Worm (Caenorhabditis elegans) whole organism, L3 larva: ENCODE measurements around the gene fbxa-83.

Experiments used
- R02D3.7 ChIP-seq: fragments of 150-350 bp; optimal IDR thresholded peaks from 2 replicates; lab custom pipeline; 2014; ENCODE audit warnings: missing biosample characterization, missing genetic modification characterization
- ceh-16 ChIP-seq: sonication (generic microtip); optimal IDR thresholded peaks from 2 replicates; lab custom pipeline; 2017; ENCODE audit warnings: missing biosample characterization, missing genetic modification characterization
- ceh-82 ChIP-seq: fragments of 150-350 bp; optimal IDR thresholded peaks from 2 replicates; lab custom pipeline; 2014; ENCODE audit warnings: missing biosample characterization, missing genetic modification characterization
- ceh-9 ChIP-seq: sonication (generic microtip); optimal IDR thresholded peaks from 2 replicates; lab custom pipeline; 2018; ENCODE audit warnings: missing biosample characterization, missing genetic modification characterization
- daf-12 ChIP-seq: fragments of 150-350 bp; optimal IDR thresholded peaks from 2 replicates; lab custom pipeline; 2014; ENCODE audit warnings: missing biosample characterization, missing genetic modification reagents, missing genetic modification characterization
- egl-27 ChIP-seq: sonication (generic microtip); optimal IDR thresholded peaks from 4 replicates; lab custom pipeline; 2017; ENCODE audit warnings: missing biosample characterization, missing genetic modification reagents, missing genetic modification characterization
- egl-5 ChIP-seq: fragments of 150-350 bp; optimal IDR thresholded peaks from 2 replicates; lab custom pipeline; 2017; ENCODE audit warnings: missing biosample characterization, missing genetic modification reagents, missing genetic modification characterization, inconsistent platforms
- elt-3 ChIP-seq, 3 experiments: fragments of 150-350 bp in 1 of 3; sonication (generic microtip) in 2 of 3; optimal IDR thresholded peaks; 2 replicates in 2 of 3; 4 replicates in 1 of 3; lab custom pipeline; 2014 to 2017; ENCODE audit warnings: missing biosample characterization in 3 of 3, missing genetic modification characterization in 3 of 3
- eor-1 ChIP-seq, 2 experiments: fragments of 150-350 bp; optimal IDR thresholded peaks; 2 replicates each; lab custom pipeline; 2014 to 2018; ENCODE audit warnings: missing biosample characterization in 2 of 2, missing genetic modification characterization in 2 of 2
- fkh-2 ChIP-seq: fragments of 150-350 bp; optimal IDR thresholded peaks from 2 replicates; lab custom pipeline; 2014; ENCODE audit warnings: missing biosample characterization, missing genetic modification reagents, missing genetic modification characterization
- fos-1 ChIP-seq: fragments of 150-350 bp; optimal IDR thresholded peaks from 2 replicates; lab custom pipeline; 2014; ENCODE audit warnings: missing biosample characterization, missing genetic modification characterization
- hmg-11 ChIP-seq: sonication (generic microtip); optimal IDR thresholded peaks from 2 replicates; lab custom pipeline; 2016; ENCODE audit warnings: missing genetic modification characterization, missing compliant biosample characterization
- lin-15B ChIP-seq: fragments of 150-350 bp; optimal IDR thresholded peaks from 2 replicates; lab custom pipeline; 2014; ENCODE audit warnings: missing biosample characterization, missing genetic modification characterization
- lin-39 ChIP-seq: fragments of 150-350 bp; optimal IDR thresholded peaks from 2 replicates; lab custom pipeline; 2018; ENCODE audit warnings: missing biosample characterization, missing genetic modification reagents, missing genetic modification characterization
- mml-1 ChIP-seq: fragments of 150-350 bp; sonication (generic microtip); optimal IDR thresholded peaks from 3 replicates; lab custom pipeline; 2014; ENCODE audit warnings: missing biosample characterization, missing genetic modification characterization
- nfya-1 ChIP-seq: sonication (generic microtip); optimal IDR thresholded peaks from 2 replicates; lab custom pipeline; 2017; ENCODE audit warnings: missing genetic modification characterization, mild to moderate bottlenecking, missing compliant biosample characterization, antibody characterized with exemption, moderate library complexity; ENCODE audit not compliant: insufficient read depth
- nhr-11 ChIP-seq: fragments of 150-350 bp; optimal IDR thresholded peaks from 2 replicates; lab custom pipeline; 2014; ENCODE audit warnings: missing biosample characterization, missing genetic modification characterization
- nhr-12 ChIP-seq: fragments of 150-350 bp; optimal IDR thresholded peaks from 2 replicates; lab custom pipeline; 2014; ENCODE audit warnings: missing biosample characterization, missing genetic modification characterization
- nhr-23 ChIP-seq: fragments of 150-350 bp; optimal IDR thresholded peaks from 2 replicates; lab custom pipeline; 2014; ENCODE audit warnings: missing biosample characterization, missing genetic modification reagents, missing genetic modification characterization
- nhr-67 ChIP-seq: fragments of 150-350 bp; optimal IDR thresholded peaks from 2 replicates; lab custom pipeline; 2014; ENCODE audit warnings: missing biosample characterization, missing genetic modification characterization
- nhr-77 ChIP-seq: fragments of 150-350 bp; optimal IDR thresholded peaks from 2 replicates; lab custom pipeline; 2014; ENCODE audit warnings: missing biosample characterization, missing genetic modification characterization
- pqm-1 ChIP-seq: fragments of 150-350 bp; optimal IDR thresholded peaks from 2 replicates; lab custom pipeline; 2017; ENCODE audit warnings: missing biosample characterization, missing genetic modification characterization, inconsistent platforms
- sea-2 ChIP-seq: fragments of 150-350 bp; sonication (generic microtip); optimal IDR thresholded peaks from 4 replicates; lab custom pipeline; 2014; ENCODE audit warnings: missing biosample characterization, missing genetic modification reagents, missing genetic modification characterization
- skn-1 ChIP-seq: fragments of 150-350 bp; optimal IDR thresholded peaks from 2 replicates; lab custom pipeline; 2014; ENCODE audit warnings: missing biosample characterization, missing genetic modification characterization
- snpc-4 ChIP-seq: fragments of 150-350 bp; optimal IDR thresholded peaks from 2 replicates; lab custom pipeline; 2014; ENCODE audit warnings: missing biosample characterization, missing genetic modification characterization
- unc-62 ChIP-seq: fragments of 150-350 bp; sonication (generic microtip); optimal IDR thresholded peaks from 4 replicates; lab custom pipeline; 2014; ENCODE audit warnings: missing biosample characterization, missing genetic modification reagents, missing genetic modification characterization
- zag-1 ChIP-seq: fragments of 150-350 bp; optimal IDR thresholded peaks from 2 replicates; lab custom pipeline; 2014; ENCODE audit warnings: missing biosample characterization, missing genetic modification characterization
- ztf-11 ChIP-seq: fragments of 150-350 bp; optimal IDR thresholded peaks from 2 replicates; lab custom pipeline; 2014; ENCODE audit warnings: missing biosample characterization, missing genetic modification characterization

Gene fbxa-83

DNA sequence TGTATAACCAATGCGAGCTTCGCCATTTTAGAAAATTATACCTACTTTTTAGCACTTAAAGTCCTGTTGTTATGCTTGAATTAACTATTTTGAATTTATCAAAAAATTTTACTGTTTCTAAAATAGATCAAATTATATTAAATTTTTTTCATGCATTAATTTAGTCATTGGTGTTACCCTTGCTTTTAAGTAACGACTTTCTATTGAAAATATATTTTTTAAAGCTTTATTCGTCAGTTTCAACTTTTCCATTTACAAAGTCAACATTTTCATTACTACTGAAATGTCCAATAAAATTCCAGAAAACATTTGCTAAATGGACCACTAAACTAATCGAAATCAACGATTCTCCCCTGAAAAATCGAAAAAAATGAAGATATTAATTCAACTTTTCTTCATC, 34.6 kb downstream of the fbxa-83 start, which contains the start of gene Y64G10A.7:
Gene Y64G10A.7 (plus strand): TSS at position 301 of the 400 bp plus-strand sequence.
- TF ChIP-seq nhr-67 (tag; lab: Kevin White, UChicago) (no peak), ceh-9 (tag; lab: Kevin White, UChicago) (no peak), fkh-2 (tag; lab: Kevin White, UChicago) (no peak), egl-27 (tag; lab: Kevin White, UChicago) (no peak), sea-2 (GFP tag; lab: Kevin White, UChicago) (no peak), nhr-11 (tag; lab: Kevin White, UChicago) (no peak), pqm-1 (tag; lab: Kevin White, UChicago) (no peak), egl-5 (no peak), nhr-12 (tag; lab: Kevin White, UChicago) (no peak), daf-12 (tag; lab: Kevin White, UChicago) (no peak), eor-1 (tag; optimal IDR thresholded peaks at IDR 0.05; lab: Kevin White, UChicago) (no peak), snpc-4 (tag; lab: Kevin White, UChicago) (no peak), lin-15B (tag; lab: Kevin White, UChicago) (no peak), elt-3 (tag; optimal IDR thresholded peaks at IDR 0.05; lab: Kevin White, UChicago) (no peak), unc-62 (GFP tag; lab: Kevin White, UChicago) (no peak), lin-39 (no peak), ztf-11 (tag; lab: Kevin White, UChicago) (no peak), nhr-77 (no peak), mml-1 (no peak)

DNA sequence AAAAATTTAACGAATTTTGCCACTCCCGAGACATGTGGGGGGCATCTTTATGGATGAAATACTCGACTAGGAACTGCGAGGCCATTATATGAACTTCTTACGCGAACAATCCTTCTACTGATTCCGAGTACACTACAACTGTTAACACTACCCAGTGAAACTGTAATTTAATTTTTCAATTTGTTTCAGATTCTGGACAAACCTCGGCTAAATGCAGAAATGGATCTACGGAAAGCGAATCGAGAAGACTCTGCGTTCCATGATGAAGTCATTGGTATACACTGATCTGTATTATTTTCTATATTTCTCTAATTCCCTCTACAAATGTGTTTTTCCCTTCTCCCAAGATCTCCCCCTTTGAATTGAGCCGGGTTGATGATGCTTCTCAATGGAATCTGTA, 41.3 kb downstream of the fbxa-83 start:
- TF ChIP-seq ceh-16, result no peak

- TF ChIP-seq egl-27 (tag; lab: Kevin White, UChicago), result no peak
- peak; percentile 80 for TF ChIP-seq nfya-1
- TF ChIP-seq fos-1 (tag; lab: Kevin White, UChicago), result no peak
- TF ChIP-seq, all 47 proteins: peak for 1
Observed at ce11 chrIV:14276773-14277388, 49.3 kb downstream of the fbxa-83 start.

- no peak for TF ChIP-seq fkh-2 (tag; lab: Kevin White, UChicago)
- TF ChIP-seq R02D3.7, result no peak
- TF ChIP-seq nfya-1, result no peak
- TF ChIP-seq ceh-82 (tag; lab: Kevin White, UChicago), result no peak
- TF ChIP-seq zag-1 (tag; lab: Kevin White, UChicago), result no peak
- TF ChIP-seq nhr-67 (tag; lab: Kevin White, UChicago), result no peak
- no peak for TF ChIP-seq hmg-11 (tag; lab: Kevin White, UChicago)
- TF ChIP-seq nhr-23, result no peak
- TF ChIP-seq skn-1 (tag; lab: Kevin White, UChicago), result no peak
- no peak for TF ChIP-seq egl-5
Observed at ce11 chrIV:14276160-14276559, 50.0 kb downstream of the fbxa-83 start, which contains the start of gene ilcr-1. ilcr-1 (plus strand) TSS chrIV:14276460.

DNA sequence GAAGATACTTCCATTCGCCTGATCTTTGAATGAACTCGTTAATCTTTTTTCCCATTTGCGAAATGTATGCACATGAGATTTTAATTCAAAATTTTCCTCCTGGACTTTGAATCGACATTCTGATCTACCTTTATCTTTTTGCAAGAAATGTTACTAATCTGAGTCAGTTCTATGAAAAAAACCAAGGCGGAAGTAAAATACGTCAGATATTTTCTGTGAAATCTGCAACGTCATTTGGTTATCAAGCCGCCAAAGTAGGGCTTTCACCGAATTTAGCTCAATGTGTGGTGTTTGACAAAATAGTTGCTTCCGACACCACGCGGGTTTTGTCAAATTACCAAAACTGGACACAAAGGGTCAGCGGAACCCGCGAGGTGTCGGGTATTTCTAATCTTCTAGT, 51.3 kb downstream of the fbxa-83 start:
- no peak for TF ChIP-seq lin-15B (tag; lab: Kevin White, UChicago)
- peak; percentile 27 for TF ChIP-seq nhr-11 (tag; lab: Kevin White, UChicago)
- no peak for TF ChIP-seq skn-1 (tag; lab: Kevin White, UChicago)
